Fruit fly (Drosophila melanogaster): ENCODE data around the gene CG5199.

The CG5199 gene

DNA sequence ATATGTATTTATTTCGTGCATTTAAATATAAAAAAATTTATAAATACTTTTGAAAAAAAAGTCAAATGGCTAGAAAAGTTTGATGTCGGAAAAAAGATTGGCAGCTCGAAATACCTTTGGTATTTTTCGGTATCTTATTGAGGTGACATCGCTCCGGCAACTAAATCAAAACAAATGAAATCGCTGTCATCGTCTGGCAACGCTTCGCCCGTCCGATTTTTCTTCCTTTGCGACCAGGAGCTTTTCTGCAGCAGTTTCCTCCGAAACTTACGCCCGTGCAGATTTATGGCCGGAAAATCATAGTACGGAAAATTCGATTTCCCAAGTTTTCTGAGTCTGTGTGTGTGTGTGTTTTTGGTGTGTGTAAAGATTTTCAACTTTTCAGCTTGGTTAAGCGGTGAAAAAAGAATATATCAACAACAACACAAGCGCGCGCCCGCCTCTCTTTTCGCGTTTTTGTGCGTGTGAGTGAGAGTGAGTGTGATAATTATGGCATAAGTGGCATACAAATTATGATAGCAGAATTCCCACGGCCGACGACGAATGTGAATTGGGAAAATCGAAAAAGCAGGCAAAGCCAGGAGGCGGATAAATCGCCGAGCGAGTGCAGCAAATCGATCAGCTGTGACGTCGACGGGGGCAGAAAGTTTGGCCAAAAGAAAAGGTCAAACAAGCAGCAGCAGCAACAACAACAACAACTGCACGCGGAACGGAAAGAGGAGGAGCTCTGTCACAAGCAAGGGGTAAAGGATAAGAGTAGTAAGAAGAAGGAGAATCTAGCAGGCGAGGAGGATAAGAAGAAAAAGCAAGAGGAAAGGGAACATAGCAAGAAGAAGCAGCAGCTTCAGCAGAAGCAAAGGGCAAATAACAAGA lies 44.7 kb upstream of the CG5199 start, which contains the start of gene CG32425 (continued):
- TF ChIP-seq CG18764 (GFP tag; optimal IDR thresholded peaks at IDR 0.05) (no peak), CG11504 (tag; optimal IDR thresholded peaks at IDR 0.05) (peak; percentile 46), CG2889 (GFP tag; IDR thresholded peaks at IDR 0.05) (no peak), CG10654 (GFP tag; optimal IDR thresholded peaks at IDR 0.05) (peak; percentile 8), dmrt11E (tag; optimal IDR thresholded peaks at IDR 0.05) (no peak), ab (GFP tag; optimal IDR thresholded peaks at IDR 0.05) (no peak), ERR (GFP tag; optimal IDR thresholded peaks at IDR 0.05) (no peak), CG43689 (GFP tag; IDR thresholded peaks at IDR 0.05) (no peak), Six4 (GFP tag; optimal IDR thresholded peaks at IDR 0.05) (no peak), sqz (GFP tag; optimal IDR thresholded peaks at IDR 0.05) (no peak), cwo (GFP tag; optimal IDR thresholded peaks at IDR 0.05) (no peak), CG13775 (GFP tag; optimal IDR thresholded peaks at IDR 0.05) (no peak), Sox100B (GFP tag; optimal IDR thresholded peaks at IDR 0.05) (no peak), Trl (optimal IDR thresholded peaks at IDR 0.05) (peak in 1 of 2 experiments; percentile 32), Trl (GFP tag; optimal IDR thresholded peaks at IDR 0.05) (no peak), nom (GFP tag; optimal IDR thresholded peaks at IDR 0.05) (peak; percentile 7), sens-2 (GFP tag; IDR thresholded peaks at IDR 0.05) (no peak), h (optimal IDR thresholded peaks at IDR 0.05) (no peak), gcm2 (GFP tag; optimal IDR thresholded peaks at IDR 0.05) (no peak), en (GFP tag; optimal IDR thresholded peaks at IDR 0.05) (no peak), tna (GFP tag; IDR thresholded peaks at IDR 0.05; ENCODE audit: partially characterized antibody) (no peak), Meics (GFP tag; optimal IDR thresholded peaks at IDR 0.05) (no peak), CG3726 (GFP tag; IDR thresholded peaks at IDR 0.05) (no peak), hkb (optimal IDR thresholded peaks at IDR 0.05) (no peak), hkb (GFP tag; IDR thresholded peaks at IDR 0.05) (no peak), nau (GFP tag; optimal IDR thresholded peaks at IDR 0.05) (no peak), CG7745 (tag; optimal IDR thresholded peaks at IDR 0.05) (no peak), CG12299 (tag; optimal IDR thresholded peaks at IDR 0.05) (no peak), CG10565 (GFP tag; optimal IDR thresholded peaks at IDR 0.05) (no peak), NFAT (GFP tag; IDR thresholded peaks at IDR 0.05) (no peak), fd64A (GFP tag; optimal IDR thresholded peaks at IDR 0.05) (no peak), sna (GFP tag; IDR thresholded peaks at IDR 0.05; ENCODE audit: partially characterized antibody) (no peak), NfI (GFP tag; optimal IDR thresholded peaks at IDR 0.05) (no peak), yki (optimal IDR thresholded peaks at IDR 0.05) (no peak), CG15011 (GFP tag; optimal IDR thresholded peaks at IDR 0.05) (no peak), CG12744 (GFP tag; optimal IDR thresholded peaks at IDR 0.05) (no peak), klu (GFP tag; IDR thresholded peaks at IDR 0.05) (no peak), dimm (GFP tag; IDR thresholded peaks at IDR 0.05) (no peak), grau (tag; optimal IDR thresholded peaks at IDR 0.05) (peak; percentile 8), Fer1 (GFP tag; optimal IDR thresholded peaks at IDR 0.05) (peak; percentile 37), CG12219 (GFP tag; optimal IDR thresholded peaks at IDR 0.05) (no peak), slp2 (GFP tag; optimal IDR thresholded peaks at IDR 0.05) (no peak), CG17359 (tag; optimal IDR thresholded peaks at IDR 0.05) (no peak), Bdp1 (GFP tag; optimal IDR thresholded peaks at IDR 0.05) (no peak), gro (GFP tag; optimal IDR thresholded peaks at IDR 0.05) (peak; percentile 36), CG31441 (GFP tag; IDR thresholded peaks at IDR 0.05) (0 out of 2 replicates have a peak, but pooled peaks have one; percentile 9), inv (GFP tag; IDR thresholded peaks at IDR 0.05; ENCODE audit: partially characterized antibody) (no peak), CG34422 (GFP tag; IDR thresholded peaks at IDR 0.05) (peak; percentile 55; the same call in 2 of the 3 replicates), CG6765 (GFP tag; optimal IDR thresholded peaks at IDR 0.05) (no peak), CG2875 (GFP tag; optimal IDR thresholded peaks at IDR 0.05) (no peak), Neu2 (GFP tag; optimal IDR thresholded peaks at IDR 0.05; ENCODE audit: borderline replicate concordance) (no peak)
